Worm (Caenorhabditis elegans) whole organism, L4 larva: ENCODE data around the gene C02B8.6.

Experiments used
- ceh-32 ChIP-seq: sonication (generic microtip); optimal IDR thresholded peaks from 2 replicates; lab custom pipeline; 2016; ENCODE audit warnings: mild to moderate bottlenecking, missing genetic modification characterization, missing compliant biosample characterization; ENCODE audit not compliant: poor library complexity
- ceh-62 ChIP-seq: sonication (generic microtip); optimal IDR thresholded peaks from 2 replicates; lab custom pipeline; 2017; ENCODE audit warnings: missing biosample characterization, missing genetic modification characterization
- ceh-82 ChIP-seq: sonication (generic microtip); optimal IDR thresholded peaks from 2 replicates; lab custom pipeline; 2017; ENCODE audit warnings: missing biosample characterization, missing genetic modification characterization
- daf-12 ChIP-seq: fragments of 150-350 bp; optimal IDR thresholded peaks from 2 replicates; lab custom pipeline; 2014; ENCODE audit warnings: missing biosample characterization, missing genetic modification reagents, missing genetic modification characterization
- jun-1 ChIP-seq: fragments of 150-350 bp; optimal IDR thresholded peaks from 2 replicates; lab custom pipeline; 2014; ENCODE audit warnings: missing biosample characterization, missing genetic modification reagents, missing genetic modification characterization
- lin-13 ChIP-seq: fragments of 150-350 bp; optimal IDR thresholded peaks from 2 replicates; lab custom pipeline; 2014; ENCODE audit warnings: missing biosample characterization, missing genetic modification reagents, missing genetic modification characterization
- nhr-10 ChIP-seq: fragments of 150-350 bp; optimal IDR thresholded peaks from 2 replicates; lab custom pipeline; 2014; ENCODE audit warnings: missing biosample characterization, missing genetic modification characterization
- nhr-42 ChIP-seq: fragments of 200-800 bp; sonication (Bioruptor generic); IDR thresholded peaks from 2 replicates; pipeline ENCODE4 v1.3.6; 2022; ENCODE audit warnings: missing genetic modification characterization, missing compliant biosample characterization
- nhr-76 ChIP-seq: fragments of 150-350 bp; optimal IDR thresholded peaks from 2 replicates; lab custom pipeline; 2014; ENCODE audit warnings: missing biosample characterization, missing genetic modification characterization
- rbr-2 ChIP-seq: sonication (generic microtip); optimal IDR thresholded peaks from 2 replicates; lab custom pipeline; 2016; ENCODE audit warnings: missing genotype, missing genetic modification characterization, missing compliant biosample characterization
- snpc-4 ChIP-seq: fragments of 150-350 bp; optimal IDR thresholded peaks from 2 replicates; lab custom pipeline; 2014; ENCODE audit warnings: missing biosample characterization, missing genetic modification characterization
- zfp-2 ChIP-seq: sonication (generic microtip); optimal IDR thresholded peaks from 2 replicates; lab custom pipeline; 2016; ENCODE audit warnings: mild to moderate bottlenecking, missing genetic modification characterization, missing compliant biosample characterization
- ztf-11 ChIP-seq: fragments of 150-350 bp; optimal IDR thresholded peaks from 2 replicates; lab custom pipeline; 2014; ENCODE audit warnings: missing biosample characterization, missing genetic modification characterization

DNA sequence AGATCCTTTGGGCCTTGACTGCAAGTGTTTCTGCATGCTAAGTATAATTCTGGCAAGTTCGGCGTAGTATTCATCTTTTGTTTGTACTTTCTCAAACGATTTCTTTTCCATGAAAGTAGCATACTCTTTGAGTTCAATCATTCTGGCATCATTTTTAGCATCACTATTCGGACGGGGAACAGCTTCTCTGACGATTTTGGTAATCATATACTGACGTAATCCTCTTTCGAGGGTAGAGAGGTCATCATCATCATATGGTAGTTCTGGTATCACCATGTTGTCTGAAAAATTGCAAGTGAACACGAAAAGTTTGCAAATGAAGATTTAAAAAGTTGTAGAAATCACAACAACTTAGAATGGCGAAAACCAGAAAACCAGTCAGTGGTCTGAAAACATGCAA is 26.7 kb upstream of the C02B8.6 start, which contains the start of gene F22F1.3:
- no peak for TF ChIP-seq snpc-4 (tag; lab: Kevin White, UChicago)
- no peak for TF ChIP-seq daf-12 (tag; lab: Kevin White, UChicago)
- TF ChIP-seq ceh-82 (tag; lab: Kevin White, UChicago) = no peak
- TF ChIP-seq ceh-32 (tag; lab: Kevin White, UChicago) = no peak
- no peak for TF ChIP-seq jun-1 (tag; lab: Kevin White, UChicago)
- no peak for TF ChIP-seq nhr-76
- TF ChIP-seq nhr-42 (GFP tag; lab: Robert Waterston, UW) = no peak
- TF ChIP-seq rbr-2 (tag; lab: Kevin White, UChicago) = no peak
- no peak for TF ChIP-seq nhr-10 (tag; lab: Kevin White, UChicago)
- TF ChIP-seq lin-13 (GFP tag; lab: Kevin White, UChicago) = no peak
- TF ChIP-seq zfp-2 (tag; lab: Kevin White, UChicago) = no peak
- TF ChIP-seq ztf-11 = no peak
- TF ChIP-seq ceh-62 = no peak
